Fruit fly (Drosophila melanogaster): ENCODE data around the gene CG4558.

Gene CG4558

DNA sequence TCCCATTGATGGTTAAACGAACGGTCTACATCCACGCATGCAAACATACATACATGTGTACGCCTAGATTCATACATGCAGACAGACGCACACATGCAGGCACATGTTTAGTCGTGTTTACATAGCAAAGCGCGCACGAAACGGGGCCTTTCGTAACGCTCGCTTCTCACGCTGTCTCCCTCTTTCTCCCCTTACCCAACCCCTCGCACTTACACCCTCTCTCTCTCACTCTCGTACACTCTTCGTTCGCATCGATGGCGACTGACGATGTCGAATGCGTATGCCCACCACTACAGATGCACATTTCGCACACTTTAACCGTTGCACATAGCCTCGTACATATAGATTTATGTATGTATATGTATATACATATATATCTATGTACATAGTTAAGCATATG, 16.5 kb downstream of the CG4558 start (continued):
- TF ChIP-seq br (optimal IDR thresholded peaks at IDR 0.05) (no peak), CG8290 (GFP tag; optimal IDR thresholded peaks at IDR 0.05) (peak; percentile 38), CG8290 (tag; optimal IDR thresholded peaks at IDR 0.05) (peak; percentile 55 to 82), zfh1 (GFP tag; IDR thresholded peaks at IDR 0.05) (no peak), gcm (GFP tag; optimal IDR thresholded peaks at IDR 0.05) (no peak), chif (GFP tag; optimal IDR thresholded peaks at IDR 0.05) (no peak), nerfin-2 (GFP tag; IDR thresholded peaks at IDR 0.05; ENCODE audit: partially characterized antibody) (no peak), CTCF (GFP tag; optimal IDR thresholded peaks at IDR 0.05) (no peak), bbx (GFP tag; IDR thresholded peaks at IDR 0.05; ENCODE audit: partially characterized antibody) (no peak), fd102C (GFP tag; optimal IDR thresholded peaks at IDR 0.05) (no peak), tap (tag; optimal IDR thresholded peaks at IDR 0.05) (peak; percentile 26), CG2199 (GFP tag; IDR thresholded peaks at IDR 0.05) (0 out of 3 replicates have a peak, but pooled peaks have one; percentile 61), yki (optimal IDR thresholded peaks at IDR 0.05) (no peak), CG4404 (GFP tag; IDR thresholded peaks at IDR 0.05) (no peak), CG8944 (GFP tag; optimal IDR thresholded peaks at IDR 0.05) (no peak), CG11723 (GFP tag; optimal IDR thresholded peaks at IDR 0.05) (no peak), CG12769 (tag; optimal IDR thresholded peaks at IDR 0.05) (peak; percentile 64), Atf-2 (GFP tag; optimal IDR thresholded peaks at IDR 0.05) (no peak), gcm2 (GFP tag; optimal IDR thresholded peaks at IDR 0.05) (no peak), ash1 (GFP tag; optimal IDR thresholded peaks at IDR 0.05) (peak; percentile 72)

DNA sequence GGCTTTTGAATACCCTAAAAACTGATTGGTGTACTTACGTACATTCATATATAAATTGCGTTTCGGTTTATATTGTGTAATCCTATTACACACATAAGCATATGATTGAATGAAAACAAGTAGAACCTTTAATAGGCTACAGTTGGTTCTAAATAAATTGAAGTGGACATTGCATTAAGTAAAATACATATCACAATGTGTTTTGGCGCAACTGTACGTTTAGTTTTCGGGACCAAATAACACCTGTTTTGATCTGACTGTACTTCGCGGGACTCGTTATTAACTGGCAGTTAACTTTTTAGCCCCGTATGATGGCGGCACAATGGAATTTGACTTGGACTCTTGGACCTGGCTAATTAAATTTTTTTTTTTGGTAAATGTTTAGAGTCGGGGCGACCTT, 17.2 kb downstream of the CG4558 start:
- TF ChIP-seq lmd (GFP tag; IDR thresholded peaks at IDR 0.05) (no peak), Med (GFP tag) (peak; percentile 35), CG17361 (GFP tag; IDR thresholded peaks at IDR 0.05) (no peak), D19A (tag; optimal IDR thresholded peaks at IDR 0.05) (peak; percentile 71), Vsx1 (GFP tag; optimal IDR thresholded peaks at IDR 0.05) (peak; percentile 10), CG6654 (GFP tag; optimal IDR thresholded peaks at IDR 0.05) (no peak), pho (GFP tag; optimal IDR thresholded peaks at IDR 0.05) (no peak), sug (tag; optimal IDR thresholded peaks at IDR 0.05) (no peak), sens (GFP tag) (peak; percentile 63), ERR (GFP tag; optimal IDR thresholded peaks at IDR 0.05) (no peak), sqz (GFP tag; optimal IDR thresholded peaks at IDR 0.05) (peak; percentile 40), CG6791 (GFP tag; IDR thresholded peaks at IDR 0.05; ENCODE audit: partially characterized antibody) (0 out of 3 replicates have a peak, but pooled peaks have one; percentile 20), CG7556 (GFP tag; optimal IDR thresholded peaks at IDR 0.05) (no peak)

DNA sequence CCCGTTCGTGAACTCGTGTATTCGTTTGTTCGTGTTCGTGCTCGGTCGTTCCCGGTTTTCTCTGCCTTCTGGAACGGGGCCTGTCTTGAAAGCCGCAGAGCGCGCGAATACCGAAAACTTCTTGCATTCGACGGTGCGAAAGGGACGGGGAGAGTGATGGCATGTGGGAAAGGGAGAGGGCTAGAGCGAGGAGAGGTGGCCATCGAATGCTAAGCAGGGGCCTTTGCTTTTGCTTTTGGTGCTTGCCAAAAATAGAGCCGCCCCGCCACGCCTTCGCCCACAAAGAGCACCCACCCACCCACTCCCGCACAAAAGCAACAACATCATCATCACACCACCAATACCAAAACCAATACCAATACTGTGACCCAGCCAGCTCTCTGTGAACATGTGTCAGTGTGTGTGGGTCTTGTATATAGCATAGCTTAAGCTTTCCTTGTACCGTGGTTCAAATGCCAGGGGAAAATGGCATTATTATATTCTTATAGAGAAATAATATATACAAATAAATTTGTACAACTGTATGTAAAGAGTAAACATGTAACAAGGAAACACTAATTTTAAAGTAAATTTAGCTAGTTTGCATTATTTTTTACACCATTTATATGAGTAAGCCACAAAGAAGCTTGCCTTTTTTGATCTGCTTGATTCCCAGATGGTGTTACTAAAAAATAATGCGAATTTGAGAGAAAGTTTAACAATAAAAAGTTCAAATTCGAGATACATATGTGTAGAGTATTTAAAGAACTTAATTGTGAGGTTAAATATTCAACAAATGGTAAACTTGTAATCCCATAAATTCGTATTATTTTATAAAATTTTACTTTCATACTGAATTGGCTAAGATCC, 17.8 kb downstream of the CG4558 start, which contains the start of gene CG14434:
TSS of gene CG14434 (minus strand) at position 20 of the 849 bp plus-strand sequence.
- TF ChIP-seq CG6254 (GFP tag; optimal IDR thresholded peaks at IDR 0.05) = peak; percentile 55
- TF ChIP-seq CG34376 (GFP tag; optimal IDR thresholded peaks at IDR 0.05) = no peak
- peak; percentile 89 for TF ChIP-seq CG7839 (tag; optimal IDR thresholded peaks at IDR 0.05)
- TF ChIP-seq CG15514 (GFP tag; optimal IDR thresholded peaks at IDR 0.05) = peak; percentile 33
- TF ChIP-seq CG9876 (GFP tag; optimal IDR thresholded peaks at IDR 0.05) = no peak
- no peak for TF ChIP-seq tna (GFP tag; IDR thresholded peaks at IDR 0.05; ENCODE audit: partially characterized antibody)
- no peak for TF ChIP-seq oc (tag; optimal IDR thresholded peaks at IDR 0.05)
- TF ChIP-seq CG18476 (GFP tag; optimal IDR thresholded peaks at IDR 0.05) = peak; percentile 79
- TF ChIP-seq CG31224 (GFP tag; IDR thresholded peaks at IDR 0.05) = peak; percentile 37; the same call in 1 of the 2 replicates
- TF ChIP-seq CG3065 (GFP tag; optimal IDR thresholded peaks at IDR 0.05) = peak; percentile 17
- no peak for TF ChIP-seq ab (GFP tag; optimal IDR thresholded peaks at IDR 0.05)
- no peak for TF ChIP-seq CG7745 (tag; optimal IDR thresholded peaks at IDR 0.05)
- TF ChIP-seq br (optimal IDR thresholded peaks at IDR 0.05) = no peak
- peak; percentile 69; the same call in 2 of the 3 replicates for TF ChIP-seq CG34422 (GFP tag; IDR thresholded peaks at IDR 0.05)
- TF ChIP-seq CG33557 (GFP tag; optimal IDR thresholded peaks at IDR 0.05) = peak; percentile 78
- no peak; the same call in 1 of the 2 replicates for TF ChIP-seq Xrp1 (GFP tag; IDR thresholded peaks at IDR 0.05)
- no peak for TF ChIP-seq schlank (tag; optimal IDR thresholded peaks at IDR 0.05)
- TF ChIP-seq ash1 (GFP tag; optimal IDR thresholded peaks at IDR 0.05) = no peak
- TF ChIP-seq CG14667 (GFP tag; IDR thresholded peaks at IDR 0.05) = no peak

Measured in whole organism, embryonic.